Fruit fly (Drosophila melanogaster): ENCODE results near the gene CG10841.
A peak's percentile ranks its signal among the peaks of the same experiment; 100 is the strongest.

CG10841 gene

DNA sequence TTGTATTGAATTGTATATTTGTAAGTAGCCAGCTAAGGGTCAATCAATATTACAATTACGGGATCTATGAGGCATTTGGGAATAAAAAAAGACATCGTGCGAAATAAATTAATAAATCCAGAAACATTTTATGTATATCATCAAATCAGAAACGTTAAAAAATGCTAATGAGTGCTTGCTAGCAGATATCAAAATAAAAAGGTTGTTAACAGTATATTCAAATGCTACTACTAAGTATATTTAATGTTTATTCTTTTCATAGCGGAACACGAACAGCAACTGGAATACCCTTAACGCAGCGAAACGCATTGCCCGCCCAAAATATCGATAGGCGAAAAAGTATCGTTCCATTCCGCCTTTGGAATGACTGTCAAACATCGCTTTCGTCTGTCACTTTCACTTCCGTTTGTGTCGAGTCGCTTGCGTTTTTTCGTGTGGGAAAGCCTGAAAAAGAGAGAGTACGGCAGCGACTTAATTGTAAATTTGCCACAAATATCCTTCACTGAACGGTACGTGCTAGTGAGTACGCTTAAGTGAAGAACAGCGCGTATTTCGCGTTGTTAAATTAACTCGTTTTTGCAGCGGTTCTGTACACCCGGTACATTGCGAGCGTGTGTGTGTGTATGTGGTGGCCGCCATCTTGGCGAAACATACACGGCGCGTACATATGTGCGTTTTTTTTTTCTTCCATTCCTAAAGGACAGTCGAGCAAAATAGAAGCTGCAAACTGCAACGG, 29.4 kb downstream of the CG10841 start, which contains the start of gene B52:
Gene B52 (plus strand): TSS at position 388 of the 736 bp plus-strand sequence.
- no peak for TF ChIP-seq Jra (GFP tag; optimal IDR thresholded peaks at IDR 0.05)
- TF ChIP-seq jim (GFP tag; optimal IDR thresholded peaks at IDR 0.05), result no peak
- TF ChIP-seq pan (optimal IDR thresholded peaks at IDR 0.05), result no peak
- TF ChIP-seq CG32264 (GFP tag; optimal IDR thresholded peaks at IDR 0.05), result peak; percentile 54
- no peak for TF ChIP-seq CrebA (GFP tag; optimal IDR thresholded peaks at IDR 0.05; ENCODE audit: borderline replicate concordance)
- TF ChIP-seq dmrt93B (GFP tag; optimal IDR thresholded peaks at IDR 0.05), result peak; percentile 53
- peak; percentile 4 for TF ChIP-seq woc (GFP tag; optimal IDR thresholded peaks at IDR 0.05)
- peak; percentile 69 for TF ChIP-seq h (GFP tag; optimal IDR thresholded peaks at IDR 0.05)
- peak; percentile 30 for TF ChIP-seq HLH106 (tag; optimal IDR thresholded peaks at IDR 0.05)
- TF ChIP-seq Myc (optimal IDR thresholded peaks at IDR 0.05), result peak; percentile 30
- TF ChIP-seq OdsH (GFP tag; optimal IDR thresholded peaks at IDR 0.05), result peak; percentile 59
- no peak for TF ChIP-seq Rel (GFP tag; optimal IDR thresholded peaks at IDR 0.05)
- TF ChIP-seq Rel (tag; optimal IDR thresholded peaks at IDR 0.05), result peak; percentile 35
- TF ChIP-seq sv (GFP tag; optimal IDR thresholded peaks at IDR 0.05), result peak; percentile 40
- TF ChIP-seq Dif (GFP tag; optimal IDR thresholded peaks at IDR 0.05; ENCODE audit: partially characterized antibody), result peak; percentile 47
- peak; percentile 5 for TF ChIP-seq Vsx2 (GFP tag; optimal IDR thresholded peaks at IDR 0.05; ENCODE audit: partially characterized antibody)
- TF ChIP-seq dsf (GFP tag; optimal IDR thresholded peaks at IDR 0.05; ENCODE audit: borderline replicate concordance), result no peak
- TF ChIP-seq Abd-B (GFP tag; optimal IDR thresholded peaks at IDR 0.05), result no peak
- peak; percentile 75 for TF ChIP-seq br (GFP tag; optimal IDR thresholded peaks at IDR 0.05)
- no peak for TF ChIP-seq brk (GFP tag; optimal IDR thresholded peaks at IDR 0.05)
- no peak for TF ChIP-seq GATAd (GFP tag; optimal IDR thresholded peaks at IDR 0.05)
- TF ChIP-seq tai (GFP tag; optimal IDR thresholded peaks at IDR 0.05), result peak; percentile 49
- TF ChIP-seq N (GFP tag; optimal IDR thresholded peaks at IDR 0.05), result peak; percentile 25
- TF ChIP-seq dl (GFP tag; optimal IDR thresholded peaks at IDR 0.05; ENCODE audit: insufficient read depth in 1 of 2, partially characterized antibody in 2 of 2), result no peak
- peak; percentile 56 for TF ChIP-seq CG9705 (GFP tag; optimal IDR thresholded peaks at IDR 0.05)
- peak; percentile 79 for TF ChIP-seq rgr (GFP tag; optimal IDR thresholded peaks at IDR 0.05)
- TF ChIP-seq foxo (GFP tag; optimal IDR thresholded peaks at IDR 0.05), result peak in 1 of 2 experiments; percentile 35
- TF ChIP-seq fru (GFP tag; optimal IDR thresholded peaks at IDR 0.05), result peak; percentile 37
- no peak for TF ChIP-seq sage (GFP tag; optimal IDR thresholded peaks at IDR 0.05)
- peak; percentile 48 for TF ChIP-seq ey (GFP tag; optimal IDR thresholded peaks at IDR 0.05)
- TF ChIP-seq Mio (GFP tag; optimal IDR thresholded peaks at IDR 0.05), result no peak
- no peak for TF ChIP-seq Hr78 (GFP tag; optimal IDR thresholded peaks at IDR 0.05)
- TF ChIP-seq Hr83 (GFP tag; optimal IDR thresholded peaks at IDR 0.05; ENCODE audit: poor library complexity, severe bottlenecking), result peak; percentile 75
- no peak for TF ChIP-seq lola (GFP tag; optimal IDR thresholded peaks at IDR 0.05)
- peak; percentile 30 for TF ChIP-seq psq (GFP tag; optimal IDR thresholded peaks at IDR 0.05)
- peak; percentile 83 for TF ChIP-seq Sp1 (GFP tag; optimal IDR thresholded peaks at IDR 0.05)
- peak; percentile 49 for TF ChIP-seq Hnf4 (GFP tag; optimal IDR thresholded peaks at IDR 0.05)
- TF ChIP-seq usp (GFP tag; optimal IDR thresholded peaks at IDR 0.05), result no peak
- no peak for TF ChIP-seq Dfd (GFP tag; optimal IDR thresholded peaks at IDR 0.05)

DNA sequence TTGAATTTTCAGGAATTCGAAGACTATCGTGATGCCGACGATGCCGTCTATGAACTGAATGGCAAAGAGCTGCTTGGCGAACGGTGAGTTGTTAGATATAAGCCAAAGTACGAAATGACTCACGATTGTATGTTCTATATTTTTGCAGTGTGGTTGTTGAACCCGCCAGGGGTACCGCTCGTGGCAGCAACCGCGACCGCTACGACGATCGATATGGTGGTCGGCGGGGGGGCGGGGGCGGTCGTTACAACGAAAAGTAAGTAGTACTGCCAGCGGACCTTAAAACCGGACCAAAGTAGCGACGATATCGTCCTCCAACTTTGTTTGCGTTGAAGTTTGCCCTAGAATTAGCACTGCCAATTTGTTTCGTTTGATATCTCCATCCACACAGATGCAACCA, 30.4 kb downstream of the CG10841 start:
- no peak for TF ChIP-seq Dfd (GFP tag; optimal IDR thresholded peaks at IDR 0.05)
- TF ChIP-seq CrebA (GFP tag; optimal IDR thresholded peaks at IDR 0.05; ENCODE audit: borderline replicate concordance), result no peak
- no peak for TF ChIP-seq br (GFP tag; optimal IDR thresholded peaks at IDR 0.05)
- no peak for TF ChIP-seq usp (GFP tag; optimal IDR thresholded peaks at IDR 0.05)
- no peak for TF ChIP-seq h (GFP tag; optimal IDR thresholded peaks at IDR 0.05)
- TF ChIP-seq fru (GFP tag; optimal IDR thresholded peaks at IDR 0.05), result no peak
- TF ChIP-seq sage (GFP tag; optimal IDR thresholded peaks at IDR 0.05), result no peak
- no peak for TF ChIP-seq foxo (GFP tag; optimal IDR thresholded peaks at IDR 0.05)
- TF ChIP-seq CG9705 (GFP tag; optimal IDR thresholded peaks at IDR 0.05), result no peak

Data from whole organism, wandering third instar larva.